Worm (Caenorhabditis elegans) whole organism, L3 larva: Measurements from ENCODE around the gene fbxa-190.

Experiments used
- aly-2 ChIP-seq: fragments of 150-350 bp; optimal IDR thresholded peaks from 2 replicates; lab custom pipeline; 2014; ENCODE audit warnings: missing biosample characterization, missing genetic modification characterization
- ama-1 ChIP-seq: fragments of 150-350 bp; optimal IDR thresholded peaks from 2 replicates; lab custom pipeline; 2018
- ceh-16 ChIP-seq: sonication (generic microtip); optimal IDR thresholded peaks from 2 replicates; lab custom pipeline; 2017; ENCODE audit warnings: missing biosample characterization, missing genetic modification characterization
- ceh-28 ChIP-seq: fragments of 150-350 bp; optimal IDR thresholded peaks from 2 replicates; lab custom pipeline; 2014; ENCODE audit warnings: missing biosample characterization, missing genetic modification reagents, missing genetic modification characterization
- ceh-9 ChIP-seq: sonication (generic microtip); optimal IDR thresholded peaks from 2 replicates; lab custom pipeline; 2018; ENCODE audit warnings: missing biosample characterization, missing genetic modification characterization
- egl-5 ChIP-seq: fragments of 150-350 bp; optimal IDR thresholded peaks from 2 replicates; lab custom pipeline; 2017; ENCODE audit warnings: missing biosample characterization, missing genetic modification reagents, missing genetic modification characterization, inconsistent platforms
- elt-1 ChIP-seq: fragments of 150-350 bp; optimal IDR thresholded peaks from 2 replicates; lab custom pipeline; 2014; ENCODE audit warnings: missing biosample characterization, missing genetic modification characterization
- elt-2 ChIP-seq: sonication (generic microtip); optimal IDR thresholded peaks from 2 replicates; lab custom pipeline; 2016; ENCODE audit warnings: missing genetic modification reagents, mild to moderate bottlenecking, missing genetic modification characterization, missing compliant biosample characterization
- elt-3 ChIP-seq, 3 experiments: fragments of 150-350 bp in 1 of 3; sonication (generic microtip) in 2 of 3; optimal IDR thresholded peaks; 2 replicates in 2 of 3; 4 replicates in 1 of 3; lab custom pipeline; 2014 to 2017; ENCODE audit warnings: missing biosample characterization in 3 of 3, missing genetic modification characterization in 3 of 3
- fkh-10 ChIP-seq: sonication (generic microtip); optimal IDR thresholded peaks from 2 replicates; lab custom pipeline; 2017; ENCODE audit warnings: missing biosample characterization, missing genetic modification reagents, missing genetic modification characterization
- fkh-2 ChIP-seq: fragments of 150-350 bp; optimal IDR thresholded peaks from 2 replicates; lab custom pipeline; 2014; ENCODE audit warnings: missing biosample characterization, missing genetic modification reagents, missing genetic modification characterization
- fos-1 ChIP-seq: fragments of 150-350 bp; optimal IDR thresholded peaks from 2 replicates; lab custom pipeline; 2014; ENCODE audit warnings: missing biosample characterization, missing genetic modification characterization
- hmg-11 ChIP-seq: sonication (generic microtip); optimal IDR thresholded peaks from 2 replicates; lab custom pipeline; 2016; ENCODE audit warnings: missing genetic modification characterization, missing compliant biosample characterization
- lin-15B ChIP-seq: fragments of 150-350 bp; optimal IDR thresholded peaks from 2 replicates; lab custom pipeline; 2014; ENCODE audit warnings: missing biosample characterization, missing genetic modification characterization
- lin-39 ChIP-seq: fragments of 150-350 bp; optimal IDR thresholded peaks from 2 replicates; lab custom pipeline; 2018; ENCODE audit warnings: missing biosample characterization, missing genetic modification reagents, missing genetic modification characterization
- lsy-12 ChIP-seq: sonication (generic microtip); optimal IDR thresholded peaks from 2 replicates; lab custom pipeline; 2016; ENCODE audit warnings: mild to moderate bottlenecking, missing genetic modification characterization, missing compliant biosample characterization
- nhr-11 ChIP-seq: fragments of 150-350 bp; optimal IDR thresholded peaks from 2 replicates; lab custom pipeline; 2014; ENCODE audit warnings: missing biosample characterization, missing genetic modification characterization
- nhr-237 ChIP-seq: fragments of 150-350 bp; optimal IDR thresholded peaks from 2 replicates; lab custom pipeline; 2014; ENCODE audit warnings: missing biosample characterization, missing genetic modification characterization
- nhr-25 ChIP-seq: sonication (generic microtip); optimal IDR thresholded peaks from 2 replicates; lab custom pipeline; 2017; ENCODE audit warnings: missing biosample characterization, missing genetic modification characterization
- nhr-28 ChIP-seq: fragments of 150-350 bp; optimal IDR thresholded peaks from 2 replicates; lab custom pipeline; 2014; ENCODE audit warnings: missing biosample characterization, missing genetic modification characterization
- nhr-67 ChIP-seq: fragments of 150-350 bp; optimal IDR thresholded peaks from 2 replicates; lab custom pipeline; 2014; ENCODE audit warnings: missing biosample characterization, missing genetic modification characterization
- pha-4 ChIP-seq: fragments of 150-350 bp; optimal IDR thresholded peaks from 2 replicates; lab custom pipeline; 2014; ENCODE audit warnings: missing biosample characterization, missing genetic modification reagents, missing genetic modification characterization
- pqm-1 ChIP-seq: fragments of 150-350 bp; optimal IDR thresholded peaks from 2 replicates; lab custom pipeline; 2017; ENCODE audit warnings: missing biosample characterization, missing genetic modification characterization, inconsistent platforms
- sea-2 ChIP-seq: fragments of 150-350 bp; sonication (generic microtip); optimal IDR thresholded peaks from 4 replicates; lab custom pipeline; 2014; ENCODE audit warnings: missing biosample characterization, missing genetic modification reagents, missing genetic modification characterization
- skn-1 ChIP-seq: fragments of 150-350 bp; optimal IDR thresholded peaks from 2 replicates; lab custom pipeline; 2014; ENCODE audit warnings: missing biosample characterization, missing genetic modification characterization
- snpc-4 ChIP-seq: fragments of 150-350 bp; optimal IDR thresholded peaks from 2 replicates; lab custom pipeline; 2014; ENCODE audit warnings: missing biosample characterization, missing genetic modification characterization
- tbx-2 ChIP-seq: sonication (generic microtip); optimal IDR thresholded peaks from 2 replicates; lab custom pipeline; 2016; ENCODE audit warnings: mild to moderate bottlenecking, missing genetic modification characterization, missing compliant biosample characterization
- ztf-4 ChIP-seq: fragments of 150-350 bp; optimal IDR thresholded peaks from 2 replicates; lab custom pipeline; 2014; ENCODE audit warnings: missing biosample characterization, missing genetic modification characterization

fbxa-190 gene

DNA sequence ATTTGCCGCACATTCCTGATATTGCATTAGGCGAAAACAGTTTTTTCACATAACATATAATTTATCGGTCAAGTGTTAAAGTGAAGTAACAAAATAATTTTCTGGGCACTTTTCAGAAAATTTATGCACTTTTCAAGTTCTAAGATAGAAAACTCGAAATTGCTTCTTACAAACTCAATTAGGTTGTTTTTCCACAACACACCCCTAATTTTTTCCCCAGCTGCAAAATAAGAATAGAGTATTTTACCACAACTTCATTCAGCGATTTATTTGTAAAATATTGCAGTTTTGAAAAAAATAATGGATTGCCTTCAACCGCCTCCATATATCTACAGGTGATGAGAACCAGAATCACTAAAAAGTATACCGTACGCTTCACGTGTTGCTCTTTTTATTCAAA is 41.0 kb downstream of the fbxa-190 start, which contains the start of gene srh-19:
srh-19 (plus strand) TSS at position 301 of the 400 bp plus-strand sequence.
- no peak for TF ChIP-seq fkh-10 (GFP tag; lab: Kevin White, UChicago)
- no peak for TF ChIP-seq fkh-2
- no peak for TF ChIP-seq hmg-11
- TF ChIP-seq egl-5 = no peak
- TF ChIP-seq tbx-2 (tag; lab: Kevin White, UChicago) = no peak
- TF ChIP-seq nhr-67 = no peak
- TF ChIP-seq lin-15B (tag; lab: Kevin White, UChicago) = no peak
- TF ChIP-seq ztf-4 (tag; lab: Kevin White, UChicago) = no peak
- TF ChIP-seq nhr-28 = no peak
- TF ChIP-seq aly-2 (tag; lab: Kevin White, UChicago) = no peak
- no peak for TF ChIP-seq elt-1 (tag; lab: Kevin White, UChicago)
- no peak for TF ChIP-seq ceh-16 (tag; lab: Kevin White, UChicago)
- no peak for TF ChIP-seq ceh-9 (tag; lab: Kevin White, UChicago)
- TF ChIP-seq ceh-28 (tag; lab: Kevin White, UChicago) = no peak
- TF ChIP-seq fos-1 (tag; lab: Kevin White, UChicago) = no peak

- TF ChIP-seq pqm-1 (tag; lab: Kevin White, UChicago) = peak; percentile 38
- TF ChIP-seq nhr-25 (tag; lab: Kevin White, UChicago) = no peak
- TF ChIP-seq skn-1 (tag; lab: Kevin White, UChicago) = peak; percentile 54
- TF ChIP-seq sea-2 (GFP tag; lab: Kevin White, UChicago) = no peak
- TF ChIP-seq elt-2 = peak; percentile 62
Measured at ce11 chrX:1416776-1417354, 45.1 kb downstream of the fbxa-190 start, which contains the start of the genes F19G12.4 and F19G12.8. F19G12.4 (plus strand) TSS chrX:1417304. F19G12.8 (plus strand) TSS chrX:1417320.

- TF ChIP-seq pha-4 (tag; lab: Kevin White, UChicago) (peak; percentile 14), skn-1 (tag; lab: Kevin White, UChicago) (peak; percentile 92), elt-2 (peak; percentile 43), nhr-11 (tag; lab: Kevin White, UChicago) (no peak), fos-1 (tag; lab: Kevin White, UChicago) (no peak), lsy-12 (no peak), lin-39 (no peak), ceh-28 (tag; lab: Kevin White, UChicago) (no peak), nhr-237 (no peak), hmg-11 (no peak)
Measured at ce11 chrX:1419163-1419696, 47.4 kb downstream of the fbxa-190 start, which contains the start of gene F19G12.9. F19G12.9 (plus strand) TSS chrX:1419213.

DNA sequence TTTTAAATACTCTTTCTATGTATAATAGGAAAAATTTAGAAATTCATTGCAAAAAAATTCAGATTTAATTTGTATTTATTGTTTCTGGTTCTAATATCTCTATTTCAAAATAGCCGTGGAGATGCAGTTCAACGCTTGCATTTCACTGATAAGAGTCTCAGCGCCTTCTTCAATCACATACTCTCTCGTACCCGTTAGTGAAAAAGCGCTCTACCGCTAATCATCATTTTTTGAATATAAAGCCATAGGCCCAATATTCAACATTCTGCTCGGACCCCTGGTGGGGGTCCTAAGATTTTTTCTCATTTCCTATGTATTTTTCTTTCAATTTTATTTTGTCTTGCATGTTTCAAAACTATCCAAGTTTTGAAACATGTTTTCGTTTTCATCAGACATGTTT is 48.7 kb downstream of the fbxa-190 start:
- TF ChIP-seq elt-2 (peak; percentile 40), elt-3 (tag; optimal IDR thresholded peaks at IDR 0.05; lab: Kevin White, UChicago) (no peak), skn-1 (tag; lab: Kevin White, UChicago) (peak; percentile 97), ama-1 (lab: Kevin White, UChicago) (no peak), snpc-4 (peak; percentile 10)

- peak; percentile 48 for TF ChIP-seq elt-2
- TF ChIP-seq, all 47 proteins: peak for 1; not testable (repeated sequence) for 46
Measured at ce11 chrX:1422221-1422620, 50.4 kb downstream of the fbxa-190 start.
